Fruit fly (Drosophila melanogaster) whole organism, embryonic: ENCODE data around the gene Ir68b.

Experiments used
- ATbp ChIP-seq: fragments of 200-800 bp; sonication (Bioruptor generic); optimal IDR thresholded peaks from 2 replicates; lab custom pipeline; 2017; ENCODE audit warnings: missing biosample characterization, mild to moderate bottlenecking, missing genetic modification characterization, missing genetic modification reagents
- Adf1 ChIP-seq: fragments of 200-800 bp; sonication (Bioruptor generic); IDR thresholded peaks from 2 replicates; pipeline ENCODE4 v1.3.6; 2022; ENCODE audit warnings: missing biosample characterization, missing genetic modification characterization
- Atf-2 ChIP-seq: fragments of 200-800 bp; sonication (Bioruptor generic); optimal IDR thresholded peaks from 2 replicates; lab custom pipeline; 2016; ENCODE audit warnings: missing biosample characterization, missing genetic modification characterization
- B-H1 ChIP-seq: fragments of 200-800 bp; sonication (Bioruptor generic); IDR thresholded peaks from 3 replicates; pipeline ENCODE4 v1.3.6; 2022; ENCODE audit warnings: missing biosample characterization, missing genetic modification characterization
- CG10654 ChIP-seq: fragments of 200-800 bp; sonication (Bioruptor generic); optimal IDR thresholded peaks from 2 replicates; lab custom pipeline; 2016; ENCODE audit warnings: missing biosample characterization, missing genetic modification characterization
- CG12769 ChIP-seq: fragments of 200-800 bp; sonication (Bioruptor generic); optimal IDR thresholded peaks from 2 replicates; lab custom pipeline; 2019; ENCODE audit warnings: missing biosample characterization, mild to moderate bottlenecking, missing genetic modification characterization, moderate library complexity
- CG13123 ChIP-seq: fragments of 200-800 bp; sonication (Bioruptor generic); optimal IDR thresholded peaks from 2 replicates; lab custom pipeline; 2016; ENCODE audit warnings: missing biosample characterization, missing genetic modification characterization
- CG15696 ChIP-seq: fragments of 200-800 bp; sonication (Bioruptor generic); optimal IDR thresholded peaks from 2 replicates; lab custom pipeline; 2019; ENCODE audit warnings: missing biosample characterization, mild to moderate bottlenecking, missing genetic modification characterization, moderate library complexity
- CG17361 ChIP-seq: fragments of 200-800 bp; sonication (Bioruptor generic); IDR thresholded peaks from 3 replicates; pipeline ENCODE4 v1.3.6; 2022; ENCODE audit warnings: missing biosample characterization, missing genetic modification characterization
- CG2129 ChIP-seq: fragments of 200-800 bp; sonication (Bioruptor generic); IDR thresholded peaks from 2 replicates; pipeline ENCODE4 v1.3.6; 2022; ENCODE audit warnings: missing biosample characterization, missing genetic modification characterization; ENCODE audit not compliant: partially characterized antibody
- CG30431 ChIP-seq: fragments of 200-800 bp; sonication (Bioruptor generic); optimal IDR thresholded peaks from 2 replicates; lab custom pipeline; 2017; ENCODE audit warnings: missing biosample characterization, missing genetic modification characterization
- CG34224 ChIP-seq: fragments of 200-800 bp; sonication (Bioruptor generic); IDR thresholded peaks from 3 replicates; pipeline ENCODE4 v1.3.6; 2022; ENCODE audit warnings: missing biosample characterization, missing genetic modification characterization; ENCODE audit not compliant: partially characterized antibody
- CG5953 ChIP-seq: fragments of 200-800 bp; sonication (Bioruptor generic); IDR thresholded peaks from 2 replicates; pipeline ENCODE4 v1.3.6; 2022; ENCODE audit warnings: missing biosample characterization, missing genetic modification characterization
- CG6683 ChIP-seq: fragments of 200-800 bp; sonication (Bioruptor generic); optimal IDR thresholded peaks from 2 replicates; lab custom pipeline; 2017; ENCODE audit warnings: missing biosample characterization, mild to moderate bottlenecking, missing genetic modification characterization, missing genetic modification reagents
- CG7745 ChIP-seq: fragments of 200-800 bp; sonication (Bioruptor generic); optimal IDR thresholded peaks from 2 replicates; lab custom pipeline; 2018; ENCODE audit warnings: missing biosample characterization, mild to moderate bottlenecking, missing genetic modification characterization, moderate library complexity
- Dad ChIP-seq: fragments of 200-800 bp; sonication (Bioruptor generic); optimal IDR thresholded peaks from 3 replicates; lab custom pipeline; 2016; ENCODE audit warnings: missing biosample characterization, missing genetic modification characterization
- Dip3 ChIP-seq: fragments of 200-800 bp; sonication (Bioruptor generic); optimal IDR thresholded peaks from 3 replicates; lab custom pipeline; 2016; ENCODE audit warnings: missing biosample characterization, missing genetic modification characterization
- HLH3B ChIP-seq: fragments of 200-800 bp; sonication (Bioruptor generic); IDR thresholded peaks from 2 replicates; pipeline ENCODE4 v1.3.6; 2022; ENCODE audit warnings: missing biosample characterization, missing genetic modification characterization
- HmgD ChIP-seq: fragments of 200-800 bp; sonication (Bioruptor generic); optimal IDR thresholded peaks from 3 replicates; lab custom pipeline; 2016; ENCODE audit warnings: missing biosample characterization, missing genetic modification characterization
- Hmx ChIP-seq: fragments of 200-800 bp; sonication (Bioruptor generic); optimal IDR thresholded peaks from 2 replicates; lab custom pipeline; 2016; ENCODE audit warnings: missing biosample characterization, missing genetic modification characterization
- Hr3 ChIP-seq: fragments of 200-800 bp; sonication (Bioruptor generic); optimal IDR thresholded peaks from 3 replicates; lab custom pipeline; 2016; ENCODE audit warnings: missing biosample characterization, missing genetic modification characterization
- Optix ChIP-seq: fragments of 200-800 bp; sonication (Bioruptor generic); IDR thresholded peaks from 3 replicates; pipeline ENCODE4 v1.3.6; 2022; ENCODE audit warnings: missing biosample characterization, missing genetic modification characterization
- Poxn ChIP-seq: fragments of 200-800 bp; sonication (Bioruptor generic); IDR thresholded peaks from 2 replicates; pipeline ENCODE4 v1.3.6; 2022; ENCODE audit warnings: missing biosample characterization, missing genetic modification characterization
- amos ChIP-seq: fragments of 200-800 bp; sonication (Bioruptor generic); IDR thresholded peaks from 2 replicates; pipeline ENCODE4 v1.3.6; 2022; ENCODE audit warnings: missing biosample characterization, missing genetic modification characterization; ENCODE audit not compliant: partially characterized antibody
- az2 ChIP-seq: fragments of 200-800 bp; sonication (Bioruptor generic); optimal IDR thresholded peaks from 3 replicates; lab custom pipeline; 2016; ENCODE audit warnings: missing biosample characterization, missing genetic modification characterization
- bab2 ChIP-seq: fragments of 200-800 bp; sonication (Bioruptor generic); optimal IDR thresholded peaks from 2 replicates; lab custom pipeline; 2016; ENCODE audit warnings: missing biosample characterization, missing genetic modification characterization
- br ChIP-seq: fragments of >200 bp; optimal IDR thresholded peaks from 2 replicates; lab custom pipeline; 2017
- caup ChIP-seq: fragments of 200-800 bp; sonication (Bioruptor generic); optimal IDR thresholded peaks from 3 replicates; lab custom pipeline; 2017; ENCODE audit warnings: missing biosample characterization, mild to moderate bottlenecking, missing genetic modification characterization, moderate library complexity; ENCODE audit not compliant: severe bottlenecking
- eve ChIP-seq, 2 experiments: fragments of >200 bp; optimal IDR thresholded peaks; 2 replicates each; lab custom pipeline; 2017; ENCODE audit warnings: missing biosample characterization in 2 of 2, missing genetic modification characterization in 2 of 2
- fd102C ChIP-seq: fragments of 200-800 bp; sonication (Bioruptor generic); optimal IDR thresholded peaks from 2 replicates; lab custom pipeline; 2018; ENCODE audit warnings: missing biosample characterization, mild to moderate bottlenecking, missing genetic modification characterization, moderate library complexity
- fd3F ChIP-seq: fragments of 200-800 bp; sonication (Bioruptor generic); optimal IDR thresholded peaks from 2 replicates; lab custom pipeline; 2018; ENCODE audit warnings: missing biosample characterization, mild to moderate bottlenecking, missing genetic modification characterization, moderate library complexity
- fd64A ChIP-seq: fragments of 200-800 bp; sonication (Bioruptor generic); optimal IDR thresholded peaks from 3 replicates; lab custom pipeline; 2018; ENCODE audit warnings: missing biosample characterization, mild to moderate bottlenecking, missing genetic modification characterization
- ftz-f1 ChIP-seq: fragments of 200-800 bp; sonication (Bioruptor generic); optimal IDR thresholded peaks from 2 replicates; lab custom pipeline; 2016; ENCODE audit warnings: missing biosample characterization, missing genetic modification characterization
- gcm ChIP-seq: fragments of 200-800 bp; sonication (Bioruptor generic); optimal IDR thresholded peaks from 2 replicates; lab custom pipeline; 2019; ENCODE audit warnings: missing biosample characterization, mild to moderate bottlenecking, missing genetic modification characterization, moderate library complexity
- gfzf ChIP-seq: fragments of 200-800 bp; sonication (Bioruptor generic); optimal IDR thresholded peaks from 2 replicates; lab custom pipeline; 2016; ENCODE audit warnings: missing biosample characterization, mild to moderate bottlenecking, missing genetic modification characterization, moderate library complexity
- kah ChIP-seq: fragments of 200-800 bp; sonication (Bioruptor generic); optimal IDR thresholded peaks from 2 replicates; lab custom pipeline; 2018; ENCODE audit warnings: missing biosample characterization, mild to moderate bottlenecking, missing genetic modification characterization
- lab ChIP-seq: fragments of 200-800 bp; sonication (Bioruptor generic); optimal IDR thresholded peaks from 3 replicates; lab custom pipeline; 2017; ENCODE audit warnings: missing biosample characterization, missing genetic modification characterization, mild to moderate bottlenecking, moderate library complexity, missing genetic modification reagents
- mirr ChIP-seq: fragments of 200-800 bp; sonication (Bioruptor generic); optimal IDR thresholded peaks from 3 replicates; lab custom pipeline; 2018; ENCODE audit warnings: missing biosample characterization, mild to moderate bottlenecking, missing genetic modification characterization
- nau ChIP-seq: fragments of 200-800 bp; sonication (Bioruptor generic); optimal IDR thresholded peaks from 3 replicates; lab custom pipeline; 2017; ENCODE audit warnings: missing biosample characterization, mild to moderate bottlenecking, missing genetic modification characterization, missing genetic modification reagents
- p53 ChIP-seq: fragments of 200-800 bp; sonication (Bioruptor generic); optimal IDR thresholded peaks from 2 replicates; lab custom pipeline; 2016; ENCODE audit warnings: missing biosample characterization, missing genetic modification characterization
- pho ChIP-seq: fragments of 200-800 bp; sonication (Bioruptor generic); optimal IDR thresholded peaks from 2 replicates; lab custom pipeline; 2016; ENCODE audit warnings: missing biosample characterization, missing genetic modification characterization
- salm ChIP-seq: fragments of 200-800 bp; sonication (Bioruptor generic); optimal IDR thresholded peaks from 2 replicates; lab custom pipeline; 2018; ENCODE audit warnings: missing biosample characterization, mild to moderate bottlenecking, missing genetic modification characterization
- scrt ChIP-seq: fragments of 200-800 bp; sonication (Bioruptor generic); optimal IDR thresholded peaks from 2 replicates; lab custom pipeline; 2018; ENCODE audit warnings: missing biosample characterization, mild to moderate bottlenecking, missing genetic modification characterization, moderate library complexity
- sens ChIP-seq: fragments of 200-800 bp; sonication (Bioruptor generic); peaks from one replicate; lab custom pipeline; 2016; ENCODE audit warnings: missing biosample characterization, missing genetic modification characterization
- sna ChIP-seq: fragments of 200-800 bp; sonication (Bioruptor generic); IDR thresholded peaks from 2 replicates; pipeline ENCODE4 v1.3.6; 2022; ENCODE audit warnings: missing biosample characterization, missing genetic modification characterization; ENCODE audit not compliant: partially characterized antibody
- trem ChIP-seq: fragments of 200-800 bp; optimal IDR thresholded peaks from 3 replicates; lab custom pipeline; 2019; ENCODE audit warnings: missing biosample characterization, mild to moderate bottlenecking, missing genetic modification characterization, moderate library complexity
- unc-4 ChIP-seq: fragments of 200-800 bp; sonication (Bioruptor generic); IDR thresholded peaks from 2 replicates; pipeline ENCODE4 v1.3.6; 2022; ENCODE audit warnings: missing biosample characterization, missing genetic modification characterization; ENCODE audit not compliant: partially characterized antibody
- vvl ChIP-seq: fragments of 200-800 bp; sonication (Bioruptor generic); IDR thresholded peaks from 2 replicates; pipeline ENCODE4 v1.3.6; 2022; ENCODE audit warnings: missing biosample characterization, missing genetic modification characterization
- z ChIP-seq: fragments of 200-800 bp; sonication (Bioruptor generic); IDR thresholded peaks from 3 replicates; pipeline ENCODE4 v1.3.6; 2022; ENCODE audit warnings: missing biosample characterization, missing genetic modification characterization

Gene Ir68b

dm6 chr3L:12138113-12138899 lies 11.1 kb upstream of the Ir68b start, which contains the start of the genes ND-SGDH and RhoGAP68F (continued):
- TF ChIP-seq pho (GFP tag; lab: Kevin White, UChicago) (peak; percentile 66), gcm (GFP tag; lab: Kevin White, UChicago) (peak; percentile 40), CG10654 (GFP tag; lab: Kevin White, UChicago) (peak; percentile 68), az2 (GFP tag; lab: Kevin White, UChicago) (peak; percentile 72), CG6683 (GFP tag; lab: Kevin White, UChicago) (peak; percentile 20), mirr (GFP tag; lab: Kevin White, UChicago) (no peak), ftz-f1 (GFP tag; lab: Kevin White, UChicago) (no peak), HLH3B (GFP tag; lab: Robert Waterston, UW) (peak; percentile 51; the same call in 1 of the 2 replicates), caup (GFP tag; lab: Kevin White, UChicago) (peak; percentile 51), p53 (no peak), vvl (peak; percentile 59), CG12769 (peak; percentile 30), Adf1 (peak; percentile 41), CG15696 (tag; lab: Kevin White, UChicago) (peak; percentile 77), sens (peak; percentile 92), CG13123 (GFP tag; lab: Kevin White, UChicago) (peak; percentile 62), lab (GFP tag; lab: Kevin White, UChicago) (peak; percentile 75), nau (no peak), bab2 (peak; percentile 45), fd102C (GFP tag; lab: Kevin White, UChicago) (no peak), kah (GFP tag; lab: Kevin White, UChicago) (no peak), Dip3 (GFP tag; lab: Kevin White, UChicago) (peak; percentile 82), eve (GFP tag; optimal IDR thresholded peaks at IDR 0.05; lab: Kevin White, UChicago) (no peak), CG30431 (GFP tag; lab: Kevin White, UChicago) (peak; percentile 49), HmgD (GFP tag; lab: Kevin White, UChicago) (no peak), Optix (GFP tag; lab: Robert Waterston, UW) (no peak), Poxn (GFP tag; lab: Robert Waterston, UW) (peak; percentile 64; the same call in 1 of the 2 replicates), ATbp (GFP tag; lab: Kevin White, UChicago) (no peak), gfzf (GFP tag; lab: Kevin White, UChicago) (peak; percentile 58), salm (tag; lab: Kevin White, UChicago) (no peak), CG17361 (GFP tag; lab: Robert Waterston, UW) (peak; percentile 87), trem (tag; lab: Kevin White, UChicago) (peak; percentile 76), CG34224 (peak; percentile 93), fd64A (GFP tag; lab: Kevin White, UChicago) (no peak), fd3F (peak; percentile 71), Atf-2 (GFP tag; lab: Kevin White, UChicago) (peak; percentile 71), scrt (no peak), CG7745 (tag; lab: Kevin White, UChicago) (no peak), amos (GFP tag; lab: Robert Waterston, UW) (peak; percentile 84), Dad (GFP tag; lab: Kevin White, UChicago) (peak; percentile 69), CG2129 (GFP tag; lab: Robert Waterston, UW) (peak; percentile 84), sna (peak; percentile 95), B-H1 (peak; percentile 36; the same call in 1 of the 3 replicates), CG5953 (GFP tag; lab: Robert Waterston, UW) (no peak), unc-4 (GFP tag; lab: Robert Waterston, UW) (peak; percentile 91), Hr3 (peak; percentile 81), z (GFP tag; lab: Robert Waterston, UW) (no peak), br (lab: Kevin White, UChicago) (no peak), Hmx (peak; percentile 38)
